Fruit fly (Drosophila melanogaster): ENCODE data around the gene CG10748.
A peak's percentile ranks its signal among the peaks of the same experiment; 100 is the strongest.

Gene CG10748

dm6 chr3L:13021727-13022126, 49.6 kb upstream of the CG10748 start (continued):
- TF ChIP-seq CG1602 (GFP tag; optimal IDR thresholded peaks at IDR 0.05) (no peak), Camta (GFP tag; optimal IDR thresholded peaks at IDR 0.05) (no peak), dimm (GFP tag; IDR thresholded peaks at IDR 0.05) (no peak), gem (tag; optimal IDR thresholded peaks at IDR 0.05) (peak; percentile 34), chinmo (GFP tag; IDR thresholded peaks at IDR 0.05; ENCODE audit: partially characterized antibody) (no peak), hbn (GFP tag; IDR thresholded peaks at IDR 0.05; ENCODE audit: partially characterized antibody) (no peak), ash1 (GFP tag; optimal IDR thresholded peaks at IDR 0.05) (no peak), rib (GFP tag; IDR thresholded peaks at IDR 0.05) (no peak), CG10431 (GFP tag; optimal IDR thresholded peaks at IDR 0.05) (no peak), CG14050 (GFP tag; IDR thresholded peaks at IDR 0.05) (no peak), kni (GFP tag; optimal IDR thresholded peaks at IDR 0.05) (no peak), grn (GFP tag; optimal IDR thresholded peaks at IDR 0.05) (peak; percentile 40), Oli (tag; optimal IDR thresholded peaks at IDR 0.05) (no peak), cg (GFP tag; optimal IDR thresholded peaks at IDR 0.05) (no peak), CG11456 (GFP tag; IDR thresholded peaks at IDR 0.05) (no peak), Hr51 (GFP tag; optimal IDR thresholded peaks at IDR 0.05) (peak in 1 of 2 experiments; percentile 46), CG18262 (tag; optimal IDR thresholded peaks at IDR 0.05) (peak; percentile 7), Aef1 (GFP tag; IDR thresholded peaks at IDR 0.05) (peak; percentile 28; the same call in 1 of the 3 replicates), CG10543 (GFP tag; optimal IDR thresholded peaks at IDR 0.05) (no peak), Taf1 (GFP tag; IDR thresholded peaks at IDR 0.05) (no peak), CG4404 (GFP tag; IDR thresholded peaks at IDR 0.05) (no peak), CoRest (tag; optimal IDR thresholded peaks at IDR 0.05) (peak; percentile 11), fd3F (GFP tag; optimal IDR thresholded peaks at IDR 0.05) (no peak), onecut (GFP tag; IDR thresholded peaks at IDR 0.05) (0 out of 2 replicates have a peak, but pooled peaks have one; percentile 22), Trl (optimal IDR thresholded peaks at IDR 0.05) (no peak), Trl (GFP tag; optimal IDR thresholded peaks at IDR 0.05) (no peak), sna (GFP tag; IDR thresholded peaks at IDR 0.05; ENCODE audit: partially characterized antibody) (no peak), amos (GFP tag; IDR thresholded peaks at IDR 0.05; ENCODE audit: partially characterized antibody) (no peak), eve (GFP tag; optimal IDR thresholded peaks at IDR 0.05) (peak in 1 of 2 experiments; percentile 89), lmd (GFP tag; IDR thresholded peaks at IDR 0.05) (peak; percentile 22; the same call in 1 of the 2 replicates), jing (GFP tag; optimal IDR thresholded peaks at IDR 0.05) (no peak), CG31365 (tag; optimal IDR thresholded peaks at IDR 0.05) (no peak), CG18619 (GFP tag; optimal IDR thresholded peaks at IDR 0.05) (peak; percentile 3), CG7786 (GFP tag; optimal IDR thresholded peaks at IDR 0.05) (no peak), CG17328 (GFP tag; IDR thresholded peaks at IDR 0.05) (no peak), Blimp-1 (GFP tag; optimal IDR thresholded peaks at IDR 0.05) (no peak), Gsc (GFP tag; IDR thresholded peaks at IDR 0.05) (no peak), fd102C (GFP tag; optimal IDR thresholded peaks at IDR 0.05) (no peak), CG7839 (tag; optimal IDR thresholded peaks at IDR 0.05) (peak; percentile 37), CG31441 (GFP tag; IDR thresholded peaks at IDR 0.05) (no peak), Scr (GFP tag; IDR thresholded peaks at IDR 0.05; ENCODE audit: partially characterized antibody) (no peak), ttk (GFP tag; IDR thresholded peaks at IDR 0.05) (no peak), CG11695 (GFP tag; IDR thresholded peaks at IDR 0.05) (peak; percentile 61; the same call in 1 of the 3 replicates), z (GFP tag; IDR thresholded peaks at IDR 0.05) (no peak), Sox100B (GFP tag; optimal IDR thresholded peaks at IDR 0.05) (peak; percentile 5), sens (GFP tag) (no peak), Abd-B (GFP tag; optimal IDR thresholded peaks at IDR 0.05) (no peak), Oaz (GFP tag; IDR thresholded peaks at IDR 0.05) (no peak), ac (GFP tag; optimal IDR thresholded peaks at IDR 0.05) (no peak), CG17385 (GFP tag; optimal IDR thresholded peaks at IDR 0.05) (peak; percentile 43), tap (tag; optimal IDR thresholded peaks at IDR 0.05) (peak; percentile 21)

Measured in whole organism, embryonic.